Fruit fly (Drosophila melanogaster) whole organism, wandering third instar larva: ENCODE results near the gene east.
A peak's percentile ranks its signal among the peaks of the same experiment; 100 is the strongest.

Experiments
- CG32264 ChIP-seq: fragments of 200-800 bp; sonication (Bioruptor generic); optimal IDR thresholded peaks from 2 replicates; lab custom pipeline; 2016; ENCODE audit warnings: missing biosample characterization, missing genetic modification characterization
- CG9705 ChIP-seq: fragments of 200-800 bp; sonication (Bioruptor generic); optimal IDR thresholded peaks from 2 replicates; lab custom pipeline; 2018; ENCODE audit warnings: missing biosample characterization, mild to moderate bottlenecking, missing genetic modification characterization
- CrebA ChIP-seq: fragments of 200-800 bp; sonication (Bioruptor generic); optimal IDR thresholded peaks from 2 replicates; lab custom pipeline; 2016; ENCODE audit warnings: missing biosample characterization, mild to moderate bottlenecking, missing genetic modification characterization, borderline replicate concordance
- Dfd ChIP-seq: fragments of >200 bp; optimal IDR thresholded peaks from 2 replicates; lab custom pipeline; 2017; ENCODE audit warnings: missing biosample characterization, missing genetic modification characterization
- Dif ChIP-seq: fragments of 200-275, 200-300 bp; sonication (Bioruptor generic); optimal IDR thresholded peaks from 2 replicates; lab custom pipeline; 2018; ENCODE audit warnings: missing biosample characterization, missing genetic modification characterization; ENCODE audit not compliant: partially characterized antibody
- HLH106 ChIP-seq: fragments of 200-800 bp; optimal IDR thresholded peaks from 3 replicates; lab custom pipeline; 2019; ENCODE audit warnings: missing biosample characterization, mild to moderate bottlenecking, missing genetic modification characterization, moderate library complexity
- Hr83 ChIP-seq: fragments of 200-300 bp; sonication (Bioruptor generic); optimal IDR thresholded peaks from 2 replicates; lab custom pipeline; 2016; ENCODE audit warnings: missing biosample characterization, mild to moderate bottlenecking, missing genetic modification characterization, moderate library complexity; ENCODE audit not compliant: poor library complexity, severe bottlenecking
- Jra ChIP-seq: sonication (Bioruptor generic); optimal IDR thresholded peaks from 2 replicates; lab custom pipeline; 2016; ENCODE audit warnings: missing biosample characterization, missing genetic modification characterization
- Mio ChIP-seq: sonication (Bioruptor generic); optimal IDR thresholded peaks from 2 replicates; lab custom pipeline; 2016; ENCODE audit warnings: missing biosample characterization, missing genetic modification characterization
- Myc ChIP-seq: fragments of >200 bp; optimal IDR thresholded peaks from 2 replicates; lab custom pipeline; 2017
- N ChIP-seq: fragments of >200 bp; optimal IDR thresholded peaks from 2 replicates; lab custom pipeline; 2018; ENCODE audit warnings: missing biosample characterization, missing external identifiers, missing genetic modification characterization
- OdsH ChIP-seq: fragments of 200-800 bp; sonication (Bioruptor generic); optimal IDR thresholded peaks from 2 replicates; lab custom pipeline; 2016; ENCODE audit warnings: missing biosample characterization, mild to moderate bottlenecking, missing genetic modification characterization
- Rel ChIP-seq, 2 experiments: fragments of 200-800 bp; sonication (Bioruptor generic) in 1 of 2; optimal IDR thresholded peaks; 2 replicates in 1 of 2; 3 replicates in 1 of 2; lab custom pipeline; 2016 to 2019; ENCODE audit warnings: mild to moderate bottlenecking in 2 of 2, missing biosample characterization in 2 of 2, missing genetic modification characterization in 2 of 2, moderate library complexity in 1 of 2
- Sp1 ChIP-seq: fragments of 200-800 bp; sonication (Bioruptor generic); optimal IDR thresholded peaks from 3 replicates; lab custom pipeline; 2019; ENCODE audit warnings: missing biosample characterization, mild to moderate bottlenecking, missing genetic modification characterization, moderate library complexity
- Vsx2 ChIP-seq: fragments of 200-300, 225-300 bp; sonication (Bioruptor generic); optimal IDR thresholded peaks from 2 replicates; lab custom pipeline; 2018; ENCODE audit warnings: missing biosample characterization, missing genetic modification characterization; ENCODE audit not compliant: partially characterized antibody
- dl ChIP-seq, 2 experiments: fragments of 175-275, 200-275 bp in 1 of 2; fragments of 200-275 bp in 1 of 2; sonication (Bioruptor generic); optimal IDR thresholded peaks; lab custom pipeline; 2018; ENCODE audit warnings: mild to moderate bottlenecking in 2 of 2, missing biosample characterization in 2 of 2, missing genetic modification characterization in 2 of 2, moderate library complexity in 2 of 2; ENCODE audit not compliant: partially characterized antibody in 2 of 2, insufficient read depth in 1 of 2
- dmrt93B ChIP-seq: fragments of 200-800 bp; sonication (Bioruptor generic); optimal IDR thresholded peaks from 2 replicates; lab custom pipeline; 2018; ENCODE audit warnings: missing biosample characterization, mild to moderate bottlenecking, missing genetic modification characterization
- ey ChIP-seq: fragments of 200-800 bp; sonication (Bioruptor generic); optimal IDR thresholded peaks from 2 replicates; lab custom pipeline; 2016; ENCODE audit warnings: missing biosample characterization, missing genetic modification characterization
- foxo ChIP-seq, 2 experiments: fragments of 200-800 bp; sonication (Bioruptor generic); optimal IDR thresholded peaks; 2 replicates in 1 of 2; 3 replicates in 1 of 2; lab custom pipeline; 2016 to 2017; ENCODE audit warnings: missing biosample characterization in 2 of 2, missing genetic modification characterization in 2 of 2
- h ChIP-seq: fragments of 200-800 bp; sonication (Bioruptor generic); optimal IDR thresholded peaks from 3 replicates; lab custom pipeline; 2016; ENCODE audit warnings: missing biosample characterization, mild to moderate bottlenecking, missing genetic modification characterization
- jim ChIP-seq: fragments of 175-275, 200-325 bp; sonication (Bioruptor generic); optimal IDR thresholded peaks from 2 replicates; lab custom pipeline; 2016; ENCODE audit warnings: missing biosample characterization, mild to moderate bottlenecking, missing genetic modification characterization
- lola ChIP-seq: fragments of >200 bp; optimal IDR thresholded peaks from 2 replicates; lab custom pipeline; 2017; ENCODE audit warnings: missing biosample characterization, missing genetic modification characterization
- pan ChIP-seq: fragments of >200 bp; optimal IDR thresholded peaks from 2 replicates; lab custom pipeline; 2017
- psq ChIP-seq: fragments of 200-800 bp; sonication (Bioruptor generic); optimal IDR thresholded peaks from 3 replicates; lab custom pipeline; 2017; ENCODE audit warnings: missing biosample characterization, mild to moderate bottlenecking, missing genetic modification characterization, moderate library complexity
- rgr ChIP-seq: fragments of 200-800 bp; sonication (Bioruptor generic); optimal IDR thresholded peaks from 3 replicates; lab custom pipeline; 2016; ENCODE audit warnings: missing biosample characterization, mild to moderate bottlenecking, missing genetic modification characterization
- sage ChIP-seq: fragments of 200-800 bp; sonication (Bioruptor generic); optimal IDR thresholded peaks from 2 replicates; lab custom pipeline; 2016; ENCODE audit warnings: missing biosample characterization, mild to moderate bottlenecking, missing genetic modification characterization
- sv ChIP-seq: fragments of 200-800 bp; sonication (Bioruptor generic); optimal IDR thresholded peaks from 3 replicates; lab custom pipeline; 2016; ENCODE audit warnings: missing biosample characterization, missing genetic modification characterization
- tai ChIP-seq: sonication (Bioruptor generic); optimal IDR thresholded peaks from 2 replicates; lab custom pipeline; 2016; ENCODE audit warnings: missing biosample characterization, missing genetic modification characterization
- usp ChIP-seq: fragments of >200 bp; optimal IDR thresholded peaks from 2 replicates; lab custom pipeline; 2017; ENCODE audit warnings: missing biosample characterization, missing genetic modification characterization

Gene east

DNA sequence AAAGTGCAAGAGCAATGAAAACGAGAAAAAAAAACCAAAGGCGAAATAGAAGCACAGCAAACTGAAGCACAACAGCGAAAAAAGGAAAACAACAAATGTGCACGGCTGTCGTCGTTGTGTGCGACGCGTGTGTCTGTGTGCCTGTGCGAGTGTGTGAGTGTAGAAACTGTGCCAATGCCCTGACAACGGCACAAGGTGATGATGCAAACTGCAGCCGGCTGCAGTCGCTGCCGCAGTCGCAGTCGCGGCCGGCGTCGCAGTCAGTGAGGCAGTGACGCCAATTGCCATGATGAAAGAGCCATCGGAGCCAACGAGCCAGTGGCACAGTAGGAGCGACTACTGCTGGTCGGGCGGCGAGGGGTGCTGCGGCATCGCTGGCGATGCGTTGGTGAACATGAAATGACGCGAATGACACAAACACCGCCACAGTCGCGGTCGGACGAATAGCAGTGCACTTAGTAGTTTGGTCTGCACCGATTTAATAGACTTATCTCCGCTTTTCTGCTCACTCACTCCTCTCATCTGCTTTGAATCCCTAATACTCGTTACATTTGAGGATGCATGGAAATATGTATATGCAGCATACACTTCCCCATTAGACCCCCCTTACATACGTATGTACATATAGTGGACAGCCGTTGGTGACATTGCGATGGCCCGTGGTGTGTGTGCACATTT lies 41.9 kb upstream of the east start:
- no peak for TF ChIP-seq CrebA

DNA sequence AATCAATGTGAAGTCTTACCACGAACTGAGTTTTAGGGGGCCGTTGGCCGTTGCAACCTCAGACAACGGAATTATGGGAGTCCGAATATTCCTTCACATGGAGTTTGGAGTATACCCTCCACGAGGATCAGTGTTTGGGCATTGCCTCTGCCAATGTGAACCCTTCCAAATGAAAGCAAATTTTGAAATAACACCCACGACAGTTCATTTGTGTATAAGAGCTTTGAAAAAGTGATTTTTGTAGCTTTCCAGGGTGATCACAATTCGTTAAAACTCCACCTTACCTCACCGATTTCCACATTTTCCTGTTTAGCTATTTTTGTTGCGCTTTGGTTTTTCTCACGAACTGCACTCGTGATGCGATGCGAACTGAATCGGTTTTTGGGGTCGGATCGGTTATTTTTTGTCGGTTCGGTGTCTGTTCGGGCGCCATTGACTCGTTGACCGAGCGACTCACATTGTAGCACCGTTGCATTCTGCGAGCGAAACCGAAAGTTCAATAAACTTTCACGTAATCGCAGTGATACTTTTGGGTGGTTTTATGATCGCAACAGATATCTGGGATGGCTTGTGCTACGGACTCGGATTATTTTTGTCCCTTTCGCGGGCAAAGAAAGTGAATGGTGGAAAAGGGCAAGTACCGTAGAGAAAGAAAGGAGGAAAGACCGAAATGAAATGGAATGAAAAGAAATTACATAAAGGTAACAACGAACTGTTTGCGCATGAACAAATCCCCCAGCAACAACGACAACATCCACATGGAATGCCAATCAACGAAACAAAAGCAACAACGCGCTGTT lies 40.7 kb upstream of the east start:
- no peak for TF ChIP-seq Dif (GFP tag; lab: Kevin White, UChicago)
- TF ChIP-seq usp (GFP tag; lab: Kevin White, UChicago) = no peak
- no peak for TF ChIP-seq HLH106 (tag; lab: Kevin White, UChicago)
- TF ChIP-seq ey (GFP tag; lab: Kevin White, UChicago) = no peak
- no peak for TF ChIP-seq CG32264 (GFP tag; lab: Kevin White, UChicago)

DNA sequence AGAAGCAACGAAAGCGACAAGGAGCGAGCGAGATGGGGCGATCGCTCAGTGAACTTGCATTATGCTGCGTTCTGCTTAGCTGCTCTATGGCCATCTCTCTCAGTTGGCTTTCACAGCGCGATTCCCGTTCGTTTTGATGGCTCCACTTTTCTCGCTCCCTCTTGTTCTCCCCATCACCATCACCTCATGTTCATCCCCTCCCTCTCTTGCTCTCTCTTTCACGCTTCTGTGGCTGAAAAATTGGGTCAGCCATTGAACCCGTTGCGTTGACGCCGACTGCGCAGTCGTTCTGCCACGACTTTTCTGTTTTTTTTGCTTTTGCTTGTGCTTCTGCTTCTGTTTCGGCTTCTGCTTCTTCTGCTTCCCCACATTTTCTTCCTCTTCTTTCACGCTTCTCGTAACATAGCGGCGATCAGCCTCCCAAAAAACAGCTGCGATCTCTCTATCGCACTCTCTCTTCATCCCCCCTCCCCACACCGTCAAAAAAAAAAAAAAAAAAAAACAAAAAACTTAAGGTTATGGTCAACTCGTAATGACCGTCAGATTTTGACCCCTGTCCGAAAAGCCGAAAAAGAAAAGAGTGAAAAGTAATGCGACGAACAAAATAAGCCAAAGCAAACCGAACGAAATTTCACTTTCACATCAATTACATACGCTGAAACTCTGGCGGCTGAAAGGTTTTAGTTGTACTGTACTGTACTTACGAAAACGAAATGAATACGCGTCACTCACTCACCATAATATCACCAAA lies 39.9 kb upstream of the east start:
- TF ChIP-seq Sp1 (GFP tag; lab: Kevin White, UChicago) (no peak), Rel (GFP tag; optimal IDR thresholded peaks at IDR 0.05; lab: Kevin White, UChicago) (no peak), Rel (tag; optimal IDR thresholded peaks at IDR 0.05; lab: Kevin White, UChicago) (peak; percentile 8), psq (GFP tag; lab: Kevin White, UChicago) (peak; percentile 66), Hr83 (no peak)

- TF ChIP-seq psq (GFP tag; lab: Kevin White, UChicago) (peak; percentile 40), sage (GFP tag; lab: Kevin White, UChicago) (peak; percentile 25), Vsx2 (GFP tag; lab: Kevin White, UChicago) (no peak), OdsH (GFP tag; lab: Kevin White, UChicago) (no peak)
- TF ChIP-seq, all 38 proteins: peak for 2
Observed at dm6 chrX:1972150-1972549, 38.5 kb upstream of the east start.

dm6 chrX:1975879-1976601 lies 34.6 kb upstream of the east start:
- TF ChIP-seq sage (GFP tag; lab: Kevin White, UChicago) (no peak), CG32264 (GFP tag; lab: Kevin White, UChicago) (no peak), sv (GFP tag; lab: Kevin White, UChicago) (no peak), usp (GFP tag; lab: Kevin White, UChicago) (no peak), pan (lab: Kevin White, UChicago) (no peak), h (GFP tag; lab: Kevin White, UChicago) (no peak), dmrt93B (GFP tag; lab: Kevin White, UChicago) (no peak), jim (no peak), lola (GFP tag; lab: Kevin White, UChicago) (no peak), CG9705 (GFP tag; lab: Kevin White, UChicago) (no peak), N (GFP tag; lab: Kevin White, UChicago) (no peak), tai (GFP tag; lab: Kevin White, UChicago) (no peak), rgr (GFP tag; lab: Kevin White, UChicago) (no peak), foxo (GFP tag; optimal IDR thresholded peaks at IDR 0.05; lab: Kevin White, UChicago) (no peak), Myc (lab: Kevin White, UChicago) (no peak), dl (GFP tag; optimal IDR thresholded peaks at IDR 0.05; lab: Kevin White, UChicago; ENCODE audit: insufficient read depth in 1 of 2, partially characterized antibody in 2 of 2) (peak; percentile 17 to 50), Mio (no peak), Rel (GFP tag; optimal IDR thresholded peaks at IDR 0.05; lab: Kevin White, UChicago) (no peak), Rel (tag; optimal IDR thresholded peaks at IDR 0.05; lab: Kevin White, UChicago) (peak; percentile 29), Hr83 (no peak), Dfd (GFP tag; lab: Kevin White, UChicago) (no peak), Dif (GFP tag; lab: Kevin White, UChicago) (peak; percentile 30), Jra (GFP tag; lab: Kevin White, UChicago) (no peak)
- TF ChIP-seq, all 38 proteins: peak for 3
